Worm (Caenorhabditis elegans) whole organism, early embryonic: ENCODE data around the gene F46B3.1.

Experiments
- B0310.2 ChIP-seq: sonication (generic microtip); optimal IDR thresholded peaks from 2 replicates; lab custom pipeline; 2016; ENCODE audit warnings: mild to moderate bottlenecking, missing genetic modification characterization, missing compliant biosample characterization
- F13C5.2 ChIP-seq: sonication (generic microtip); optimal IDR thresholded peaks from 2 replicates; lab custom pipeline; 2017; ENCODE audit warnings: mild to moderate bottlenecking, missing genetic modification characterization, inconsistent platforms, missing compliant biosample characterization
- aly-1 ChIP-seq: sonication (generic microtip); optimal IDR thresholded peaks from 2 replicates; lab custom pipeline; 2016; ENCODE audit warnings: missing genetic modification characterization, missing compliant biosample characterization
- ama-1 ChIP-seq: fragments of 150-350 bp; optimal IDR thresholded peaks from 2 replicates; lab custom pipeline; 2014
- ceh-13 ChIP-seq: fragments of 200-800 bp; sonication (Bioruptor generic); optimal IDR thresholded peaks from 2 replicates; lab custom pipeline; 2018; ENCODE audit warnings: mild to moderate bottlenecking, missing genetic modification characterization, missing compliant biosample characterization
- ceh-36 ChIP-seq: sonication (generic microtip); optimal IDR thresholded peaks from 2 replicates; lab custom pipeline; 2016; ENCODE audit warnings: missing genetic modification characterization, inconsistent platforms, missing compliant biosample characterization
- ets-7 ChIP-seq: sonication (generic microtip); optimal IDR thresholded peaks from 2 replicates; lab custom pipeline; 2016; ENCODE audit warnings: missing genotype, missing genetic modification characterization, missing compliant biosample characterization
- flt-1 ChIP-seq: fragments of 200-800 bp; sonication (Bioruptor generic); IDR thresholded peaks from 2 replicates; pipeline ENCODE4 v1.3.6; 2022; ENCODE audit warnings: missing genetic modification characterization, missing compliant biosample characterization
- hmbx-1 ChIP-seq: sonication (generic microtip); optimal IDR thresholded peaks from 2 replicates; lab custom pipeline; 2016; ENCODE audit warnings: mild to moderate bottlenecking, missing genetic modification characterization, missing compliant biosample characterization
- hmg-4 ChIP-seq: fragments of 200-800 bp; sonication (Bioruptor generic); optimal IDR thresholded peaks from 2 replicates; lab custom pipeline; 2018; ENCODE audit warnings: mild to moderate bottlenecking, missing genetic modification characterization, missing compliant biosample characterization
- hnd-1 ChIP-seq: sonication (generic microtip); optimal IDR thresholded peaks from 2 replicates; lab custom pipeline; 2016; ENCODE audit warnings: missing genetic modification characterization, missing compliant biosample characterization
- pes-1 ChIP-seq: fragments of 200-800 bp; sonication (Bioruptor generic); IDR thresholded peaks from 2 replicates; pipeline ENCODE4 v1.3.6; 2022; ENCODE audit warnings: missing genetic modification reagents, missing genetic modification characterization, missing compliant biosample characterization
- scrt-1 ChIP-seq: fragments of 200-800 bp; sonication (Bioruptor generic); IDR thresholded peaks from 2 replicates; pipeline ENCODE4 v1.3.6; 2022; ENCODE audit warnings: missing genetic modification characterization, missing compliant biosample characterization
- sea-1 ChIP-seq: fragments of 200-800 bp; sonication (Bioruptor generic); conservative IDR thresholded peaks from 2 replicates; pipeline ENCODE4 v1.3.6; 2022; ENCODE audit warnings: missing genetic modification characterization, missing compliant biosample characterization
- tbx-11 ChIP-seq: fragments of 200-800 bp; sonication (Bioruptor generic); IDR thresholded peaks from 2 replicates; pipeline ENCODE4 v1.3.6; 2022; ENCODE audit warnings: missing genetic modification characterization, missing compliant biosample characterization
- tbx-37 ChIP-seq: fragments of 200-800 bp; sonication (Bioruptor generic); conservative IDR thresholded peaks from 2 replicates; pipeline ENCODE4 v1.3.6; 2022; ENCODE audit warnings: missing genetic modification reagents, missing genetic modification characterization, missing compliant biosample characterization
- tra-4 ChIP-seq: sonication (generic microtip); optimal IDR thresholded peaks from 2 replicates; lab custom pipeline; 2017; ENCODE audit warnings: missing genetic modification characterization, missing compliant biosample characterization

The F46B3.1 gene

DNA sequence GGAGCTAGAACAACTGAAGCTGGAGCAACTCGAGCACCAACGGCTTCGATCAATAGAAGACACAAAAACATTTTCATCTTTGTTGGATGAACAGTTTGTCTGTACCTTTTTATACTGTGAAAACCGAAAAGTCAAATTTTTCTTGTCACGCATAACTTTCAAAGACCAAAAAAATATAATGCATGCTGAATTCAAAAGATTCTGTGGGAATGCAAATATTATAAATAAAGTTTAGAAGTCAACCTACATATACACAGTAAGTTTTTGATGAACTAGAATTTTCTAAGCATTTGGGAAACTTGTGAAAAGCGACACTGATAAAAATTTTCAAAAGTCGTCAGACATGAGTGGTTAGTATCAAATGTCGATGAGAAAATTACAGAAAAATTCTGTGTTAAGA, 36.6 kb upstream of the F46B3.1 start, which contains the start of gene F46B3.15:
Gene F46B3.15 (minus strand): TSS at position 101 of the 400 bp plus-strand sequence.
- TF ChIP-seq sea-1 (GFP tag; lab: Robert Waterston, UW) (no peak), ets-7 (no peak), ceh-36 (tag; lab: Kevin White, UChicago) (no peak), pes-1 (GFP tag; lab: Robert Waterston, UW) (no peak), F13C5.2 (tag; lab: Kevin White, UChicago) (no peak), aly-1 (tag; lab: Kevin White, UChicago) (no peak), hnd-1 (tag; lab: Kevin White, UChicago) (no peak), tra-4 (no peak), ama-1 (no peak), ceh-13 (GFP tag; lab: Kevin White, UChicago) (no peak), flt-1 (GFP tag; lab: Robert Waterston, UW) (no peak), tbx-11 (GFP tag; lab: Robert Waterston, UW) (no peak), hmbx-1 (tag; lab: Kevin White, UChicago) (no peak), hmg-4 (GFP tag; lab: Kevin White, UChicago) (no peak), tbx-37 (GFP tag; lab: Robert Waterston, UW) (no peak), B0310.2 (tag; lab: Kevin White, UChicago) (no peak)

DNA sequence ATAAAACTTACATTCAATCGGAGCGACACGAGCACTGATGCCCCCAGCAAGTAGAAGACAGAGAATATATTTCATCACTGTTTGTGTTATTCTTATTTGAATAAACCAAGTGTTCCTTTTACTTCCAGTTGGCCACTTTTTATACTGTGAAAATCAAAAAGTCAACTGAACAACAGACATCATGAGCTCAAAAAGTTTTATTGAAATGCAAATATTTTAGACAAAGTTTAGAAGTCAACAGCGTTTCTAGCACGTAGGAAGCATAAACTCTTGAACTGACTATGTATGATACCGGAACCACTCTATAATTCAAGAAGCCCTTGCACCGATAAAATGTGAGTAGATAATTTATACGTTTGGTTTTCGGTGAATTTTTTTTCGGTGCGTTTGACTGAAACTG, 34.3 kb upstream of the F46B3.1 start, which contains the start of gene F46B3.14:
Gene F46B3.14 (minus strand): TSS at position 101 of the 400 bp plus-strand sequence.
- TF ChIP-seq hmbx-1 (tag; lab: Kevin White, UChicago) = no peak
- TF ChIP-seq flt-1 (GFP tag; lab: Robert Waterston, UW) = no peak
- no peak for TF ChIP-seq pes-1 (GFP tag; lab: Robert Waterston, UW)
- TF ChIP-seq scrt-1 (GFP tag; lab: Robert Waterston, UW) = no peak
- TF ChIP-seq tbx-11 (GFP tag; lab: Robert Waterston, UW) = no peak

DNA sequence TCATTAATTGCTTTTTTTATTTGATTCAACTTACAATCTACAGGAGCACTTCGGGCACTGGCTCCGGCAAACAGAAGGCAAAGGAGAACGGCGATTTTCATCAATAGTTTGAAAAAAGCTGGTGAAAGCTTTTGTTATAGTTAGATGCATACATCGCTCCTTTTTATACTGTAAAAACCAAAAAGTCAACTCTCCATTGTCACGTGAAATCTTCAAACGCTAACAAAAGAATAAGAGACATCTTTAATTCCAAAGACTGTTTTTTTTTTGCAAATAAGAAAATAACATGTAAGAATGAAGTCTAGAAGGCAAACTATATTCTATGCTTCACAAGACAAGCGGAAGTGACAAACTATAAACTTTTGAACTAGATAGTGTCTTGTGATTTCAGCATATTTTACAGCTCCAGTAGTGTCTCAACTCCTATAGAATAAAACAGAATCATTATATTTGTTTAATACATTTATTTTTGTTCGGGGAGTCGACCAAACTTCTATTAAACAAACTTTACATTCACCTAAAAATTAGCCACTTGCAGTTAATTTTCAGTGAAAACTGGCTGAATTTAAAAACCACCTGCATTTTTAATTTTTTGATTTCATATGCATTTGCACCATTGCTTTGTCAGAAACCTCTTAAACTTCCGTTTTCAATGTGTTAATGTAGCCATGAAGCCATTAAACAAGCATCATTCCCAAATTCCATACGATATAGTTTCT, 29.2 kb upstream of the F46B3.1 start, which contains the start of the genes F46B3.9 and srz-18:
Gene F46B3.9 (minus strand): TSS at position 101 of the 719 bp plus-strand sequence.
Gene srz-18 (plus strand): TSS at position 669 of the 719 bp plus-strand sequence.
- no peak for TF ChIP-seq ceh-36 (tag; lab: Kevin White, UChicago)
- TF ChIP-seq tra-4 = no peak
- TF ChIP-seq flt-1 (GFP tag; lab: Robert Waterston, UW) = no peak
- TF ChIP-seq aly-1 (tag; lab: Kevin White, UChicago) = no peak
- TF ChIP-seq ets-7 = no peak
- TF ChIP-seq hnd-1 (tag; lab: Kevin White, UChicago) = no peak
- no peak for TF ChIP-seq tbx-37 (GFP tag; lab: Robert Waterston, UW)
- TF ChIP-seq ama-1 = no peak

DNA sequence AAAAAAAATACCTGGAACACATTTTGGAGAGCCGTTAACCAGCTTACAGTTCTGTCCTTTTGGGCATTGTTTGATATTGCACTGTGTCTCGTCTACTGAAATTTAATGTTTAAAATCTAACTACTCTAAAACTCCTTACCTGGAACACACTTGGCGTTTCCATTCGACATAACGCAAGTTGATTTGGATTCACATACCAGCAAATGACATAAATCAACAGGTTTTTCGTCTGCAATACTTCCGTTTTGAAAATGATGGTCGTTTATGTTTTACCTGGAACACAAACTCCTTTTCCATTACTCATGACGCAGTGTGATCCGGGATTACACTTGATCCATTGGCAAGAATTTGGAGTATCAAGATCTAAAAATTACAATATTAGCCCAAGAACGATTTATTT, 28.3 kb upstream of the F46B3.1 start:
- TF ChIP-seq scrt-1 (GFP tag; lab: Robert Waterston, UW) (no peak), sea-1 (GFP tag; lab: Robert Waterston, UW) (no peak), tbx-37 (GFP tag; lab: Robert Waterston, UW) (no peak), ama-1 (no peak), flt-1 (GFP tag; lab: Robert Waterston, UW) (no peak), F13C5.2 (tag; lab: Kevin White, UChicago) (no peak), hnd-1 (tag; lab: Kevin White, UChicago) (no peak), tbx-11 (GFP tag; lab: Robert Waterston, UW) (no peak), ets-7 (no peak), hmbx-1 (tag; lab: Kevin White, UChicago) (no peak), aly-1 (tag; lab: Kevin White, UChicago) (no peak), ceh-13 (GFP tag; lab: Kevin White, UChicago) (no peak), hmg-4 (GFP tag; lab: Kevin White, UChicago) (no peak), pes-1 (GFP tag; lab: Robert Waterston, UW) (no peak), B0310.2 (tag; lab: Kevin White, UChicago) (no peak), ceh-36 (tag; lab: Kevin White, UChicago) (no peak), tra-4 (no peak)

DNA sequence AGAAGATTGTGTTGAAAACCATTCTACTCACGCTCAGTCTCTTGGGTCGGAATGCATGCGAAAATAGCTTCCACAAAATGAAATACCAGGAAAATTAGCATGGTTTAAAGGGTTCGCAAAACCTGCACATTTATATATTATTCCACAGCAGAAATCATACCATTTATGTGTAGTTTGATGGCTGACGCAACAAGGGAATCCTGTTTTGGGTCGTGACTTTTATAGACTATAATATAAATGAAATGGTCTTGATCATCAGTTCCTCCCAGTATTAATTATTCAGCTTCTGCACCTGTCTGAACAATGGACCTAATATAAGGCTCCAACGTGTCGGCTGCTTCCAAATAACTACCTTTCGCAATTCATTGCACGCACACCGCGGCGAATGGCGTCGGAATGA, 26.1 kb upstream of the F46B3.1 start, which contains the start of gene F46B3.8:
Gene F46B3.8 (minus strand): TSS at position 101 of the 400 bp plus-strand sequence.
- no peak for TF ChIP-seq aly-1 (tag; lab: Kevin White, UChicago)

DNA sequence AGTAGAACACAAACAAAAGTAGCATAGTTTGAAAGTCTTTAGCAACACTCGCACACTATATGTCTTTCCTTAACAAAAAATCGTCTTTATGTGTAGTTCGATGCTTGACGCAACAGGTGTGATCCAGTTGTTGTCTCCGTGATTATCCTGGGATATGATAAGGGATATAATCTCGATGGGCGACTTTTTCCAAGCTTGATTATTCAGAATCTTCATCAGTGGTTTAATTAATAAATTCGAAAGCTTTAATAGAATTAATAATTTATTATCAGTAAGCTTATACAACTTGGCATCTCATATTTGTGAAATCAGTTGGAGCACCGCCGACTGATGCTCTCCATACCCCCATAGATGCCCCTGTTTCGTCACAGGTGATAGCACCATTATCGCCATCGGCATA, 21.7 kb upstream of the F46B3.1 start, which contains the start of gene F46B3.7:
Gene F46B3.7 (minus strand): TSS at position 101 of the 400 bp plus-strand sequence.
- TF ChIP-seq sea-1 (GFP tag; lab: Robert Waterston, UW) = no peak
- no peak for TF ChIP-seq tbx-37 (GFP tag; lab: Robert Waterston, UW)
- no peak for TF ChIP-seq scrt-1 (GFP tag; lab: Robert Waterston, UW)
- no peak for TF ChIP-seq tra-4
- TF ChIP-seq flt-1 (GFP tag; lab: Robert Waterston, UW) = no peak
- no peak for TF ChIP-seq ceh-36 (tag; lab: Kevin White, UChicago)
- no peak for TF ChIP-seq B0310.2 (tag; lab: Kevin White, UChicago)
- TF ChIP-seq ceh-13 (GFP tag; lab: Kevin White, UChicago) = no peak
- TF ChIP-seq tbx-11 (GFP tag; lab: Robert Waterston, UW) = no peak
- TF ChIP-seq hnd-1 (tag; lab: Kevin White, UChicago) = no peak
- no peak for TF ChIP-seq ama-1
- TF ChIP-seq hmg-4 (GFP tag; lab: Kevin White, UChicago) = no peak
- TF ChIP-seq aly-1 (tag; lab: Kevin White, UChicago) = no peak
- TF ChIP-seq F13C5.2 (tag; lab: Kevin White, UChicago) = no peak
- no peak for TF ChIP-seq pes-1 (GFP tag; lab: Robert Waterston, UW)
- TF ChIP-seq ets-7 = no peak
- TF ChIP-seq hmbx-1 (tag; lab: Kevin White, UChicago) = no peak

DNA sequence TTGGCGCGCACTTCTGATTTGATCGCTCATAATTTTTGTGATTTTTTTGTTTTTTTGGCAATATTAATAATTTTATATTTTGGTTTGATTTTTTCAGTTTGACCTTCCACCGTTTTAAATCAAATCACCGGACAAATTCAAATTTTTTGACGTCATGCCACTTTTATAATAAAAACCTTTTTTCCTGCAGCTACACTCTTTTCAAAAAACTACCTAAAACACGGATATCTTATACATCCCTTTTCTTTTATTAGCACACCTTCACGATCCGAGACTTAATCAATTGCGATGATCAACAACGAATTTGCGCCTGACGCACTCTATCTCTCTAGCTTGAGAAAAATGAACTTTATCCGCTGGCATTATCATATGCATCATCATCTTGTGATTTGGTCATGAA, 12.5 kb upstream of the F46B3.1 start, which contains the start of gene grd-2:
Gene grd-2 (plus strand): TSS at position 301 of the 400 bp plus-strand sequence.
- TF ChIP-seq ceh-36 (tag; lab: Kevin White, UChicago) = no peak
